Worm (Caenorhabditis elegans): ENCODE data around the gene cogc-6.

cogc-6 gene

ce11 chrV:8230056-8230455 is 8.9 kb upstream of the cogc-6 start:
- TF ChIP-seq ztf-1 (GFP tag; conservative IDR thresholded peaks at IDR 0.05): no peak
- peak; percentile 18 for TF ChIP-seq sma-9 (GFP tag; optimal IDR thresholded peaks at IDR 0.05)
- TF ChIP-seq sma-9 (tag; optimal IDR thresholded peaks at IDR 0.05): no peak
- TF ChIP-seq nhr-129 (tag; optimal IDR thresholded peaks at IDR 0.05): peak; percentile 21
- TF ChIP-seq snpc-4 (tag; optimal IDR thresholded peaks at IDR 0.05): peak; percentile 67
- no peak for TF ChIP-seq R02D3.7 (tag; optimal IDR thresholded peaks at IDR 0.05)
- no peak for TF ChIP-seq skn-1 (tag; optimal IDR thresholded peaks at IDR 0.05)

- TF ChIP-seq sem-4 (tag; optimal IDR thresholded peaks at IDR 0.05) (peak; percentile 65), nhr-6 (tag; optimal IDR thresholded peaks at IDR 0.05) (no peak), unc-55 (GFP tag; optimal IDR thresholded peaks at IDR 0.05) (no peak), nhr-25 (tag; optimal IDR thresholded peaks at IDR 0.05) (peak; percentile 71), ZK546.5 (tag; optimal IDR thresholded peaks at IDR 0.05) (no peak), zag-1 (tag; optimal IDR thresholded peaks at IDR 0.05) (peak; percentile 23), ceh-16 (tag; optimal IDR thresholded peaks at IDR 0.05) (peak; percentile 40), Y55F3AM.14 (GFP tag; optimal IDR thresholded peaks at IDR 0.05) (peak; percentile 6), sma-3 (GFP tag; optimal IDR thresholded peaks at IDR 0.05) (peak; percentile 94), nhr-23 (tag; optimal IDR thresholded peaks at IDR 0.05) (no peak), nhr-21 (tag; optimal IDR thresholded peaks at IDR 0.05) (peak; percentile 88), dmd-4 (tag; optimal IDR thresholded peaks at IDR 0.05) (no peak), crh-2 (tag; optimal IDR thresholded peaks at IDR 0.05) (peak; percentile 89), ama-1 (optimal IDR thresholded peaks at IDR 0.05) (peak; percentile 96), snpc-4 (tag; optimal IDR thresholded peaks at IDR 0.05) (peak; percentile 99), lin-13 (GFP tag; optimal IDR thresholded peaks at IDR 0.05) (peak; percentile 77), lsy-2 (tag; optimal IDR thresholded peaks at IDR 0.05) (peak; percentile 65 to 78), nhr-12 (tag; optimal IDR thresholded peaks at IDR 0.05) (no peak), gmeb-1 (tag; optimal IDR thresholded peaks at IDR 0.05) (peak; percentile 79), egl-27 (tag; optimal IDR thresholded peaks at IDR 0.05) (peak; percentile 80), nhr-11 (tag; optimal IDR thresholded peaks at IDR 0.05) (peak; percentile 34), F13H6.1 (tag; optimal IDR thresholded peaks at IDR 0.05) (peak; percentile 88), C34F6.9 (tag; optimal IDR thresholded peaks at IDR 0.05) (peak; percentile 61), sma-9 (GFP tag; optimal IDR thresholded peaks at IDR 0.05) (peak; percentile 91), sma-9 (tag; optimal IDR thresholded peaks at IDR 0.05) (no peak), fos-1 (tag; optimal IDR thresholded peaks at IDR 0.05) (peak; percentile 80), lin-11 (tag; optimal IDR thresholded peaks at IDR 0.05) (peak; percentile 7), ceh-82 (tag; optimal IDR thresholded peaks at IDR 0.05) (no peak), nhr-10 (tag; optimal IDR thresholded peaks at IDR 0.05) (peak; percentile 29), nhr-129 (tag; optimal IDR thresholded peaks at IDR 0.05) (peak; percentile 63), unc-62 (GFP tag; optimal IDR thresholded peaks at IDR 0.05) (peak; percentile 26), mdl-1 (tag; optimal IDR thresholded peaks at IDR 0.05) (peak; percentile 49 to 65), nhr-77 (tag; optimal IDR thresholded peaks at IDR 0.05) (peak; percentile 63)
Observed at ce11 chrV:8228712-8229119, 7.6 kb upstream of the cogc-6 start.

ce11 chrV:8226812-8227211 is 5.7 kb upstream of the cogc-6 start, which contains the start of gene K07C11.10:
Gene K07C11.10, minus strand, starts transcription at chrV:8226912.
- no peak for TF ChIP-seq ztf-11 (tag; optimal IDR thresholded peaks at IDR 0.05)
- TF ChIP-seq snpc-4 (tag; optimal IDR thresholded peaks at IDR 0.05): no peak
- no peak for TF ChIP-seq ztf-1 (GFP tag; conservative IDR thresholded peaks at IDR 0.05)
- TF ChIP-seq sem-4 (tag; optimal IDR thresholded peaks at IDR 0.05): no peak
- TF ChIP-seq R02D3.7 (tag; optimal IDR thresholded peaks at IDR 0.05): no peak
- TF ChIP-seq ZK546.5 (tag; optimal IDR thresholded peaks at IDR 0.05): no peak
- TF ChIP-seq ama-1 (optimal IDR thresholded peaks at IDR 0.05): no peak
- no peak for TF ChIP-seq blmp-1 (tag; optimal IDR thresholded peaks at IDR 0.05; ENCODE audit: insufficient read depth)
- TF ChIP-seq mbf-1 (tag; optimal IDR thresholded peaks at IDR 0.05): no peak
- TF ChIP-seq ztf-4 (tag; optimal IDR thresholded peaks at IDR 0.05): no peak
- TF ChIP-seq aly-2 (tag; optimal IDR thresholded peaks at IDR 0.05): no peak
- TF ChIP-seq lin-39 (tag; optimal IDR thresholded peaks at IDR 0.05): no peak
- TF ChIP-seq Y55F3AM.14 (GFP tag; optimal IDR thresholded peaks at IDR 0.05): no peak
- no peak for TF ChIP-seq nhr-21 (tag; optimal IDR thresholded peaks at IDR 0.05)
- TF ChIP-seq nhr-11 (tag; optimal IDR thresholded peaks at IDR 0.05): no peak
